Worm (Caenorhabditis elegans) whole organism, L4/young adult: ENCODE data around the gene T19C4.1.

Experiments
- W03F9.2 ChIP-seq: fragments of 150-350 bp; optimal IDR thresholded peaks from 2 replicates; lab custom pipeline; 2014; ENCODE audit warnings: missing biosample characterization, missing genetic modification characterization
- dao-5 ChIP-seq: sonication (generic microtip); optimal IDR thresholded peaks from 2 replicates; lab custom pipeline; 2016; ENCODE audit warnings: missing genotype, missing genetic modification characterization, moderate library complexity, missing compliant biosample characterization
- him-1 ChIP-seq: sonication (generic microtip); optimal IDR thresholded peaks from 2 replicates; lab custom pipeline; 2016; ENCODE audit warnings: missing genotype, missing genetic modification reagents, missing genetic modification characterization, missing compliant biosample characterization

- TF ChIP-seq dao-5 = no peak
- no peak for TF ChIP-seq him-1 (tag; lab: Kevin White, UChicago)
- TF ChIP-seq W03F9.2 (tag; lab: Kevin White, UChicago) = peak; percentile 68
Observed at ce11 chrV:11113041-11113574, 36.4 kb upstream of the T19C4.1 start, which contains the start of gene erfa-3.
